Fruit fly (Drosophila melanogaster) whole organism, embryonic: Measurements from ENCODE around the gene Nepl18.
A peak's percentile ranks its signal among the peaks of the same experiment; 100 is the strongest.

Experiments used
- Antp ChIP-seq: fragments of 200-800 bp; sonication (Bioruptor generic); optimal IDR thresholded peaks from 3 replicates; lab custom pipeline; 2016; ENCODE audit warnings: missing biosample characterization, missing genetic modification characterization
- Atf3 ChIP-seq: fragments of 200-800 bp; sonication (Bioruptor generic); optimal IDR thresholded peaks from 3 replicates; lab custom pipeline; 2016; ENCODE audit warnings: missing biosample characterization, missing genetic modification characterization
- CG10979 ChIP-seq: fragments of 200-800 bp; sonication (Bioruptor generic); optimal IDR thresholded peaks from 2 replicates; lab custom pipeline; 2018; ENCODE audit warnings: missing biosample characterization, mild to moderate bottlenecking, missing genetic modification characterization, moderate library complexity
- CG11504 ChIP-seq: fragments of 200-800 bp; sonication (Bioruptor generic); optimal IDR thresholded peaks from 3 replicates; lab custom pipeline; 2019; ENCODE audit warnings: missing biosample characterization, mild to moderate bottlenecking, missing genetic modification characterization, moderate library complexity
- CG12744 ChIP-seq: fragments of 200-800 bp; sonication (Bioruptor generic); optimal IDR thresholded peaks from 2 replicates; lab custom pipeline; 2016; ENCODE audit warnings: missing biosample characterization, missing genetic modification characterization
- CG13287 ChIP-seq: fragments of 200-800 bp; sonication (Bioruptor generic); IDR thresholded peaks from 2 replicates; pipeline ENCODE4 v1.3.6; 2022; ENCODE audit warnings: missing biosample characterization, missing genetic modification characterization; ENCODE audit not compliant: partially characterized antibody
- CG13624 ChIP-seq: fragments of 200-800 bp; sonication (Bioruptor generic); optimal IDR thresholded peaks from 2 replicates; lab custom pipeline; 2016; ENCODE audit warnings: missing biosample characterization, missing genetic modification characterization
- CG13894 ChIP-seq: fragments of 200-800 bp; sonication (Bioruptor generic); optimal IDR thresholded peaks from 3 replicates; lab custom pipeline; 2018; ENCODE audit warnings: missing biosample characterization, mild to moderate bottlenecking, missing genetic modification characterization, moderate library complexity
- CG14050 ChIP-seq: fragments of 200-800 bp; sonication (Bioruptor generic); IDR thresholded peaks from 3 replicates; pipeline ENCODE4 v1.3.6; 2022; ENCODE audit warnings: missing biosample characterization, missing genetic modification characterization
- CG14965 ChIP-seq: fragments of 200-800 bp; sonication (Bioruptor generic); optimal IDR thresholded peaks from 2 replicates; lab custom pipeline; 2016; ENCODE audit warnings: missing biosample characterization, missing genetic modification characterization, borderline replicate concordance
- CG16813 ChIP-seq: fragments of 200-800 bp; sonication (Bioruptor generic); IDR thresholded peaks from 3 replicates; pipeline ENCODE4 v1.3.6; 2022; ENCODE audit warnings: missing biosample characterization, missing genetic modification characterization; ENCODE audit not compliant: partially characterized antibody
- CG18619 ChIP-seq: fragments of 200-800 bp; sonication (Bioruptor generic); optimal IDR thresholded peaks from 3 replicates; lab custom pipeline; 2017; ENCODE audit warnings: missing biosample characterization, mild to moderate bottlenecking, missing genetic modification characterization
- CG34376 ChIP-seq: fragments of 200-800 bp; sonication (Bioruptor generic); optimal IDR thresholded peaks from 2 replicates; lab custom pipeline; 2018; ENCODE audit warnings: missing biosample characterization, mild to moderate bottlenecking, missing genetic modification characterization
- CG43689 ChIP-seq: fragments of 200-800 bp; sonication (Bioruptor generic); IDR thresholded peaks from 2 replicates; pipeline ENCODE4 v1.3.6; 2022; ENCODE audit warnings: missing biosample characterization, missing genetic modification characterization
- CG6175 ChIP-seq: fragments of 200-800 bp; sonication (Bioruptor generic); IDR thresholded peaks from 3 replicates; pipeline ENCODE4 v1.3.6; 2022; ENCODE audit warnings: missing biosample characterization, missing genetic modification characterization
- CG6689 ChIP-seq: fragments of 200-800 bp; sonication (Bioruptor generic); IDR thresholded peaks from 2 replicates; pipeline ENCODE4 v1.3.6; 2022; ENCODE audit warnings: missing biosample characterization, missing genetic modification characterization
- CG7372 ChIP-seq: fragments of 200-800 bp; sonication (Bioruptor generic); IDR thresholded peaks from 2 replicates; pipeline ENCODE4 v1.3.6; 2022; ENCODE audit warnings: missing biosample characterization, missing genetic modification characterization
- CG7839 ChIP-seq: fragments of 200-800 bp; sonication (Bioruptor generic); optimal IDR thresholded peaks from 3 replicates; lab custom pipeline; 2018; ENCODE audit warnings: missing biosample characterization, mild to moderate bottlenecking, missing genetic modification characterization, moderate library complexity
- Chrac-16 ChIP-seq: fragments of 200-800 bp; sonication (Bioruptor generic); optimal IDR thresholded peaks from 3 replicates; lab custom pipeline; 2016; ENCODE audit warnings: missing biosample characterization, missing genetic modification characterization
- E2f1 ChIP-seq: fragments of 200-800 bp; sonication (Bioruptor generic); IDR thresholded peaks from 2 replicates; pipeline ENCODE4 v1.3.6; 2022; ENCODE audit warnings: missing biosample characterization, missing genetic modification characterization
- Fer3 ChIP-seq: fragments of 200-800 bp; sonication (Bioruptor generic); optimal IDR thresholded peaks from 2 replicates; lab custom pipeline; 2018; ENCODE audit warnings: missing biosample characterization, mild to moderate bottlenecking, missing genetic modification characterization, moderate library complexity
- HmgZ ChIP-seq: fragments of 200-800 bp; sonication (Bioruptor generic); optimal IDR thresholded peaks from 2 replicates; lab custom pipeline; 2018; ENCODE audit warnings: missing biosample characterization, mild to moderate bottlenecking, missing genetic modification characterization
- NfI ChIP-seq: fragments of 200-800 bp; sonication (Bioruptor generic); optimal IDR thresholded peaks from 3 replicates; lab custom pipeline; 2018; ENCODE audit warnings: missing biosample characterization, mild to moderate bottlenecking, missing genetic modification characterization, moderate library complexity
- Oaz ChIP-seq: fragments of 200-800 bp; sonication (Bioruptor generic); IDR thresholded peaks from 2 replicates; pipeline ENCODE4 v1.3.6; 2022; ENCODE audit warnings: missing biosample characterization, missing genetic modification characterization
- Ravus ChIP-seq: fragments of 200-800 bp; sonication (Bioruptor generic); IDR thresholded peaks from 2 replicates; pipeline ENCODE4 v1.3.6; 2022; ENCODE audit warnings: missing biosample characterization, missing genetic modification characterization
- Scr ChIP-seq: fragments of 200-800 bp; sonication (Bioruptor generic); IDR thresholded peaks from 2 replicates; pipeline ENCODE4 v1.3.6; 2022; ENCODE audit warnings: missing biosample characterization, missing genetic modification characterization; ENCODE audit not compliant: partially characterized antibody
- Sin3A ChIP-seq: fragments of >200 bp; optimal IDR thresholded peaks from 2 replicates; lab custom pipeline; 2018
- croc ChIP-seq: fragments of 200-800 bp; sonication (Bioruptor generic); conservative IDR thresholded peaks from 3 replicates; pipeline ENCODE4 v1.3.6; 2022; ENCODE audit warnings: missing biosample characterization, missing genetic modification characterization
- crol ChIP-seq: fragments of 200-800 bp; sonication (Bioruptor generic); IDR thresholded peaks from 2 replicates; pipeline ENCODE4 v1.3.6; 2022; ENCODE audit warnings: missing biosample characterization, missing genetic modification characterization
- da ChIP-seq: fragments of 200-800 bp; sonication (Bioruptor generic); optimal IDR thresholded peaks from 2 replicates; lab custom pipeline; 2016; ENCODE audit warnings: missing biosample characterization, missing genetic modification characterization
- fd96Cb ChIP-seq: fragments of 200-800 bp; sonication (Bioruptor generic); optimal IDR thresholded peaks from 2 replicates; lab custom pipeline; 2018; ENCODE audit warnings: missing biosample characterization, mild to moderate bottlenecking, missing genetic modification characterization, moderate library complexity
- ftz-f1 ChIP-seq: fragments of 200-800 bp; sonication (Bioruptor generic); optimal IDR thresholded peaks from 2 replicates; lab custom pipeline; 2016; ENCODE audit warnings: missing biosample characterization, missing genetic modification characterization
- gfzf ChIP-seq: fragments of 200-800 bp; sonication (Bioruptor generic); optimal IDR thresholded peaks from 2 replicates; lab custom pipeline; 2016; ENCODE audit warnings: missing biosample characterization, mild to moderate bottlenecking, missing genetic modification characterization, moderate library complexity
- hth ChIP-seq: fragments of >200 bp; optimal IDR thresholded peaks from 2 replicates; lab custom pipeline; 2017; ENCODE audit warnings: inconsistent platforms
- inv ChIP-seq: fragments of 200-800 bp; sonication (Bioruptor generic); IDR thresholded peaks from 2 replicates; pipeline ENCODE4 v1.3.6; 2022; ENCODE audit warnings: missing biosample characterization, missing genetic modification characterization; ENCODE audit not compliant: partially characterized antibody
- lilli ChIP-seq: fragments of 200-800 bp; sonication (Bioruptor generic); optimal IDR thresholded peaks from 3 replicates; lab custom pipeline; 2016; ENCODE audit warnings: missing biosample characterization, missing genetic modification characterization
- lola ChIP-seq, 3 experiments: fragments of >200 bp in 2 of 3; fragments of 200-800 bp in 1 of 3; sonication (Bioruptor generic) in 1 of 3; optimal IDR thresholded peaks; 2 replicates each; lab custom pipeline; 2017 to 2019; ENCODE audit warnings: missing biosample characterization in 3 of 3, missing genetic modification characterization in 3 of 3, mild to moderate bottlenecking in 1 of 3, moderate library complexity in 1 of 3
- maf-S ChIP-seq: fragments of 200-800 bp; sonication (Bioruptor generic); optimal IDR thresholded peaks from 2 replicates; lab custom pipeline; 2016; ENCODE audit warnings: missing biosample characterization, missing genetic modification characterization
- pb ChIP-seq: fragments of 200-800 bp; sonication (Bioruptor generic); optimal IDR thresholded peaks from 3 replicates; lab custom pipeline; 2016; ENCODE audit warnings: missing biosample characterization, missing genetic modification characterization
- pfk ChIP-seq: fragments of 200-800 bp; sonication (Bioruptor generic); optimal IDR thresholded peaks from 2 replicates; lab custom pipeline; 2018; ENCODE audit warnings: missing biosample characterization, mild to moderate bottlenecking, missing genetic modification characterization, moderate library complexity
- pnt ChIP-seq: fragments of 200-800 bp; sonication (Bioruptor generic); optimal IDR thresholded peaks from 3 replicates; lab custom pipeline; 2016; ENCODE audit warnings: missing biosample characterization, missing genetic modification characterization
- row ChIP-seq: fragments of 200-800 bp; sonication (Bioruptor generic); IDR thresholded peaks from 3 replicates; pipeline ENCODE4 v1.3.6; 2022; ENCODE audit warnings: missing biosample characterization, missing genetic modification characterization
- scrt ChIP-seq: fragments of 200-800 bp; sonication (Bioruptor generic); optimal IDR thresholded peaks from 2 replicates; lab custom pipeline; 2018; ENCODE audit warnings: missing biosample characterization, mild to moderate bottlenecking, missing genetic modification characterization, moderate library complexity
- slp2 ChIP-seq: fragments of 200-800 bp; sonication (Bioruptor generic); optimal IDR thresholded peaks from 2 replicates; lab custom pipeline; 2016; ENCODE audit warnings: missing biosample characterization, missing genetic modification characterization
- stwl ChIP-seq: fragments of 200-800 bp; sonication (Bioruptor generic); optimal IDR thresholded peaks from 3 replicates; lab custom pipeline; 2018; ENCODE audit warnings: missing biosample characterization, mild to moderate bottlenecking, missing genetic modification characterization, moderate library complexity
- tap ChIP-seq: fragments of 200-800 bp; optimal IDR thresholded peaks from 3 replicates; lab custom pipeline; 2019; ENCODE audit warnings: missing biosample characterization, mild to moderate bottlenecking, missing genetic modification characterization, moderate library complexity
- tgo ChIP-seq: fragments of 200-800 bp; sonication (Bioruptor generic); IDR thresholded peaks from 3 replicates; pipeline ENCODE4 v1.3.6; 2022; ENCODE audit warnings: missing biosample characterization, missing genetic modification characterization
- toy ChIP-seq: fragments of 200-800 bp; sonication (Bioruptor generic); IDR thresholded peaks from 2 replicates; pipeline ENCODE4 v1.3.6; 2022; ENCODE audit warnings: missing biosample characterization, missing genetic modification characterization
- zfh1 ChIP-seq: fragments of 200-800 bp; sonication (Bioruptor generic); IDR thresholded peaks from 3 replicates; pipeline ENCODE4 v1.3.6; 2022; ENCODE audit warnings: missing biosample characterization, missing genetic modification characterization

The Nepl18 gene

dm6 chr3R:28831626-28832267, 43.7 kb upstream of the Nepl18 start, which contains the start of gene WASp (continued):
- TF ChIP-seq Atf3 (GFP tag; lab: Kevin White, UChicago) = peak; percentile 39
- TF ChIP-seq CG18619 (GFP tag; lab: Kevin White, UChicago) = peak; percentile 72
- TF ChIP-seq CG13624 (GFP tag; lab: Kevin White, UChicago) = peak; percentile 85
- TF ChIP-seq CG7372 (GFP tag; lab: Robert Waterston, UW) = peak; percentile 31; the same call in 1 of the 2 replicates
- TF ChIP-seq scrt (GFP tag; lab: Kevin White, UChicago) = no peak
- peak; percentile 66 for TF ChIP-seq E2f1 (GFP tag; lab: Robert Waterston, UW)
- peak; percentile 32 for TF ChIP-seq ftz-f1 (GFP tag; lab: Kevin White, UChicago)
- TF ChIP-seq tgo (GFP tag; lab: Robert Waterston, UW) = peak; percentile 62
- TF ChIP-seq CG6175 (GFP tag; lab: Robert Waterston, UW) = no peak
- TF ChIP-seq CG11504 (tag; lab: Kevin White, UChicago) = no peak
- no peak for TF ChIP-seq CG7839 (tag; lab: Kevin White, UChicago)
- TF ChIP-seq CG43689 = no peak; the same call in 1 of the 2 replicates
- peak in 1 of 3 experiments; percentile 37 for TF ChIP-seq lola (GFP tag; optimal IDR thresholded peaks at IDR 0.05; lab: Kevin White, UChicago)
- peak; percentile 75 for TF ChIP-seq row (GFP tag; lab: Robert Waterston, UW)
- peak; percentile 50; the same call in 2 of the 3 replicates for TF ChIP-seq CG14050 (GFP tag; lab: Robert Waterston, UW)
- no peak for TF ChIP-seq Chrac-16 (GFP tag; lab: Kevin White, UChicago)
- peak; percentile 41; the same call in 1 of the 2 replicates for TF ChIP-seq inv (GFP tag; lab: Robert Waterston, UW)
- TF ChIP-seq gfzf (GFP tag; lab: Kevin White, UChicago) = peak; percentile 95
- peak; percentile 79 for TF ChIP-seq lilli (GFP tag; lab: Kevin White, UChicago)
- TF ChIP-seq slp2 = peak; percentile 78
- TF ChIP-seq Scr (GFP tag; lab: Robert Waterston, UW) = peak; percentile 64
- peak; percentile 51; the same call in 2 of the 3 replicates for TF ChIP-seq CG16813
- TF ChIP-seq tap (tag; lab: Kevin White, UChicago) = no peak
- TF ChIP-seq Sin3A (lab: Kevin White, UChicago) = peak; percentile 53
- peak; percentile 39; the same call in 1 of the 2 replicates for TF ChIP-seq Oaz (GFP tag; lab: Robert Waterston, UW)
- peak; percentile 26 for TF ChIP-seq pnt
- no peak for TF ChIP-seq croc (GFP tag; lab: Robert Waterston, UW)
- no peak for TF ChIP-seq CG13894
- TF ChIP-seq stwl (tag; lab: Kevin White, UChicago) = peak; percentile 94
- TF ChIP-seq CG10979 (tag; lab: Kevin White, UChicago) = peak; percentile 39
- TF ChIP-seq CG12744 (GFP tag; lab: Kevin White, UChicago) = peak; percentile 80
- peak; percentile 78 for TF ChIP-seq zfh1
- peak; percentile 90 for TF ChIP-seq NfI (GFP tag; lab: Kevin White, UChicago)
- no peak for TF ChIP-seq CG14965 (GFP tag; lab: Kevin White, UChicago)
- no peak for TF ChIP-seq hth (lab: Kevin White, UChicago)
- TF ChIP-seq pfk = peak; percentile 14
- TF ChIP-seq Fer3 (tag; lab: Kevin White, UChicago) = peak; percentile 62
- no peak for TF ChIP-seq Ravus (GFP tag; lab: Robert Waterston, UW)
- TF ChIP-seq pb (GFP tag; lab: Kevin White, UChicago) = peak; percentile 54
- peak; percentile 13 for TF ChIP-seq fd96Cb (tag; lab: Kevin White, UChicago)
- peak; percentile 86 for TF ChIP-seq HmgZ (tag; lab: Kevin White, UChicago)
- 0 out of 2 replicates have a peak, but pooled peaks have one; percentile 19 for TF ChIP-seq toy (GFP tag; lab: Robert Waterston, UW)
- peak; percentile 36; the same call in 1 of the 2 replicates for TF ChIP-seq CG6689 (GFP tag; lab: Robert Waterston, UW)
- no peak for TF ChIP-seq crol (GFP tag; lab: Robert Waterston, UW)
- TF ChIP-seq Antp (GFP tag; lab: Kevin White, UChicago) = peak; percentile 66
- TF ChIP-seq CG34376 = peak; percentile 40
- peak; percentile 75 for TF ChIP-seq da (GFP tag; lab: Kevin White, UChicago)
- peak; percentile 68 for TF ChIP-seq maf-S (GFP tag; lab: Kevin White, UChicago)
- TF ChIP-seq CG13287 = peak; percentile 72
